Worm (Caenorhabditis elegans) whole organism, L3 larva: Measurements from ENCODE around the gene efhc-1.

Source experiments
- R02D3.7 ChIP-seq: fragments of 150-350 bp; optimal IDR thresholded peaks from 2 replicates; lab custom pipeline; 2014; ENCODE audit warnings: missing biosample characterization, missing genetic modification characterization
- ZK546.5 ChIP-seq: sonication (generic microtip); optimal IDR thresholded peaks from 2 replicates; lab custom pipeline; 2017; ENCODE audit warnings: missing biosample characterization, missing genetic modification characterization
- aly-2 ChIP-seq: fragments of 150-350 bp; optimal IDR thresholded peaks from 2 replicates; lab custom pipeline; 2014; ENCODE audit warnings: missing biosample characterization, missing genetic modification characterization
- egl-27 ChIP-seq: sonication (generic microtip); optimal IDR thresholded peaks from 4 replicates; lab custom pipeline; 2017; ENCODE audit warnings: missing biosample characterization, missing genetic modification reagents, missing genetic modification characterization
- fkh-10 ChIP-seq: sonication (generic microtip); optimal IDR thresholded peaks from 2 replicates; lab custom pipeline; 2017; ENCODE audit warnings: missing biosample characterization, missing genetic modification reagents, missing genetic modification characterization
- fos-1 ChIP-seq: fragments of 150-350 bp; optimal IDR thresholded peaks from 2 replicates; lab custom pipeline; 2014; ENCODE audit warnings: missing biosample characterization, missing genetic modification characterization
- hmg-11 ChIP-seq: sonication (generic microtip); optimal IDR thresholded peaks from 2 replicates; lab custom pipeline; 2016; ENCODE audit warnings: missing genetic modification characterization, missing compliant biosample characterization
- lin-15B ChIP-seq: fragments of 150-350 bp; optimal IDR thresholded peaks from 2 replicates; lab custom pipeline; 2014; ENCODE audit warnings: missing biosample characterization, missing genetic modification characterization
- lsy-12 ChIP-seq: sonication (generic microtip); optimal IDR thresholded peaks from 2 replicates; lab custom pipeline; 2016; ENCODE audit warnings: mild to moderate bottlenecking, missing genetic modification characterization, missing compliant biosample characterization
- mdl-1 ChIP-seq: fragments of 150-350 bp; optimal IDR thresholded peaks from 2 replicates; lab custom pipeline; 2014; ENCODE audit warnings: missing biosample characterization, missing genetic modification characterization
- nfya-1 ChIP-seq: sonication (generic microtip); optimal IDR thresholded peaks from 2 replicates; lab custom pipeline; 2017; ENCODE audit warnings: missing genetic modification characterization, mild to moderate bottlenecking, missing compliant biosample characterization, antibody characterized with exemption, moderate library complexity; ENCODE audit not compliant: insufficient read depth
- nhr-11 ChIP-seq: fragments of 150-350 bp; optimal IDR thresholded peaks from 2 replicates; lab custom pipeline; 2014; ENCODE audit warnings: missing biosample characterization, missing genetic modification characterization
- nhr-237 ChIP-seq: fragments of 150-350 bp; optimal IDR thresholded peaks from 2 replicates; lab custom pipeline; 2014; ENCODE audit warnings: missing biosample characterization, missing genetic modification characterization
- pqm-1 ChIP-seq: fragments of 150-350 bp; optimal IDR thresholded peaks from 2 replicates; lab custom pipeline; 2017; ENCODE audit warnings: missing biosample characterization, missing genetic modification characterization, inconsistent platforms
- skn-1 ChIP-seq: fragments of 150-350 bp; optimal IDR thresholded peaks from 2 replicates; lab custom pipeline; 2014; ENCODE audit warnings: missing biosample characterization, missing genetic modification characterization
- snpc-4 ChIP-seq: fragments of 150-350 bp; optimal IDR thresholded peaks from 2 replicates; lab custom pipeline; 2014; ENCODE audit warnings: missing biosample characterization, missing genetic modification characterization
- ztf-11 ChIP-seq: fragments of 150-350 bp; optimal IDR thresholded peaks from 2 replicates; lab custom pipeline; 2014; ENCODE audit warnings: missing biosample characterization, missing genetic modification characterization
- ztf-4 ChIP-seq: fragments of 150-350 bp; optimal IDR thresholded peaks from 2 replicates; lab custom pipeline; 2014; ENCODE audit warnings: missing biosample characterization, missing genetic modification characterization

The efhc-1 gene

DNA sequence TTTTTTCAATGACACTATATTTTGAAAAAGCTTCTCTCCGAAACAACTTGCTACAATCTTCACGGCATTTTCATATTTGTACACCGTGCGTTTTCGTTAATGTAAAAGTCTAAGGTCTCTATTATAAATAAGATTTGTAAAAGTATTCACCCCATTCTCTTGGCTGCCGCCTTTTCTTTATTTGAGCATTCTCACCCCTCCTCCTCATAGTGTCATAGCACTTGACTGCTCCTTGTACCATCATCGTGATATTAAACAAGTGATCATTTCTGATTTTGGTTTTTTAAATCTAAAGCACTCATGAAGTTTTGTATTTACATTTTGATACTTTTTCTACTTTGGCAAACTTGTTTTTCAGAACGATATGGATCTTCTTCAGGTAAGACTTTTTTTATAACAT lies 48.7 kb downstream of the efhc-1 start, which contains the start of gene ZC504.1:
TSS of gene ZC504.1 (plus strand) at position 301 of the 400 bp plus-strand sequence.
- TF ChIP-seq ztf-4 (tag; lab: Kevin White, UChicago) = no peak
- TF ChIP-seq ztf-11 = no peak
- TF ChIP-seq fkh-10 (GFP tag; lab: Kevin White, UChicago) = no peak
- TF ChIP-seq nhr-237 (tag; lab: Kevin White, UChicago) = no peak
- no peak for TF ChIP-seq nhr-11 (tag; lab: Kevin White, UChicago)
- TF ChIP-seq fos-1 (tag; lab: Kevin White, UChicago) = no peak
- TF ChIP-seq mdl-1 (tag; lab: Kevin White, UChicago) = no peak
- no peak for TF ChIP-seq pqm-1 (tag; lab: Kevin White, UChicago)
- TF ChIP-seq R02D3.7 (tag; lab: Kevin White, UChicago) = no peak
- TF ChIP-seq aly-2 (tag; lab: Kevin White, UChicago) = no peak
- TF ChIP-seq skn-1 (tag; lab: Kevin White, UChicago) = no peak
- TF ChIP-seq lsy-12 = no peak
- no peak for TF ChIP-seq lin-15B (tag; lab: Kevin White, UChicago)
- no peak for TF ChIP-seq egl-27 (tag; lab: Kevin White, UChicago)
- no peak for TF ChIP-seq nfya-1 (tag; lab: Kevin White, UChicago)
- TF ChIP-seq hmg-11 (tag; lab: Kevin White, UChicago) = no peak
- TF ChIP-seq ZK546.5 = no peak
- no peak for TF ChIP-seq snpc-4 (tag; lab: Kevin White, UChicago)
